Worm (Caenorhabditis elegans) whole organism, young adult: ENCODE results near the gene Y44A6D.5.
A peak's percentile ranks its signal among the peaks of the same experiment; 100 is the strongest.

Source experiments
- B0019.2 ChIP-seq: fragments of 200-800 bp; sonication (Bioruptor generic); conservative IDR thresholded peaks from 2 replicates; pipeline ENCODE4 v1.3.6; 2022; ENCODE audit warnings: missing genetic modification reagents, missing genetic modification characterization, missing compliant biosample characterization
- B0336.3 ChIP-seq: fragments of 200-800 bp; sonication (Bioruptor generic); IDR thresholded peaks from 2 replicates; pipeline ENCODE4 v1.3.6; 2022; ENCODE audit warnings: missing genetic modification characterization, missing compliant biosample characterization
- F10E7.11 ChIP-seq: sonication (generic microtip); optimal IDR thresholded peaks from 2 replicates; lab custom pipeline; 2017; ENCODE audit warnings: mild to moderate bottlenecking, missing genetic modification characterization, moderate library complexity, missing compliant biosample characterization
- F33H1.4 ChIP-seq: fragments of 200-800 bp; sonication (Bioruptor generic); IDR thresholded peaks from 2 replicates; pipeline ENCODE4 v1.3.6; 2022; ENCODE audit warnings: missing genetic modification reagents, missing genetic modification characterization, missing compliant biosample characterization
- K11D2.4 ChIP-seq: fragments of 200-800 bp; sonication (Bioruptor generic); IDR thresholded peaks from 2 replicates; pipeline ENCODE4 v1.3.6; 2022; ENCODE audit warnings: missing genetic modification reagents, missing genetic modification characterization, missing compliant biosample characterization
- K12H6.12 ChIP-seq: fragments of 200-800 bp; sonication (Bioruptor generic); optimal IDR thresholded peaks from 2 replicates; lab custom pipeline; 2018; ENCODE audit warnings: mild to moderate bottlenecking, missing genetic modification characterization, missing compliant biosample characterization
- T07F8.4 ChIP-seq: sonication (generic microtip); optimal IDR thresholded peaks from 2 replicates; lab custom pipeline; 2016; ENCODE audit warnings: mild to moderate bottlenecking, missing genetic modification characterization, moderate library complexity, missing compliant biosample characterization
- Y53G8AR.9 ChIP-seq: fragments of 200-800 bp; sonication (Bioruptor generic); conservative IDR thresholded peaks from 2 replicates; pipeline ENCODE4 v1.3.6; 2022; ENCODE audit warnings: missing genetic modification reagents, missing genetic modification characterization, missing compliant biosample characterization
- Y56A3A.18 ChIP-seq: fragments of 200-800 bp; sonication (Bioruptor generic); IDR thresholded peaks from 2 replicates; pipeline ENCODE4 v1.3.6; 2022; ENCODE audit warnings: missing genetic modification reagents, missing genetic modification characterization, missing compliant biosample characterization
- Y79H2A.3 ChIP-seq: fragments of 200-800 bp; sonication (Bioruptor generic); conservative IDR thresholded peaks from 2 replicates; pipeline ENCODE4 v1.3.6; 2022; ENCODE audit warnings: missing genetic modification reagents, missing genetic modification characterization, missing compliant biosample characterization
- aptf-2 ChIP-seq: fragments of 200-800 bp; sonication (Bioruptor generic); conservative IDR thresholded peaks from 2 replicates; pipeline ENCODE4 v1.3.6; 2022; ENCODE audit warnings: missing genetic modification reagents, missing genetic modification characterization, missing compliant biosample characterization
- athp-1 ChIP-seq: sonication (generic microtip); optimal IDR thresholded peaks from 2 replicates; lab custom pipeline; 2017; ENCODE audit warnings: mild to moderate bottlenecking, missing genetic modification characterization, missing compliant biosample characterization
- attf-5 ChIP-seq: fragments of 200-800 bp; sonication (Bioruptor generic); optimal IDR thresholded peaks from 2 replicates; lab custom pipeline; 2018; ENCODE audit warnings: mild to moderate bottlenecking, missing genetic modification characterization, missing compliant biosample characterization
- cebp-1 ChIP-seq, 2 experiments: fragments of 200-800 bp in 1 of 2; sonication (Bioruptor generic) in 1 of 2; sonication (generic microtip) in 1 of 2; IDR thresholded peaks in 1 of 2; optimal IDR thresholded peaks in 1 of 2; 2 replicates each; pipeline versions ENCODE4 v1.3.6 to Lab custom; 2017 to 2022; ENCODE audit warnings: missing compliant biosample characterization in 2 of 2, missing genetic modification characterization in 2 of 2, mild to moderate bottlenecking in 1 of 2, missing genetic modification reagents in 1 of 2, moderate library complexity in 1 of 2
- cebp-2 ChIP-seq: fragments of 200-800 bp; sonication (Bioruptor generic); IDR thresholded peaks from 2 replicates; pipeline ENCODE4 v1.3.6; 2022; ENCODE audit warnings: missing genetic modification characterization, missing compliant biosample characterization
- ceh-100 ChIP-seq: fragments of 200-800 bp; sonication (Bioruptor generic); IDR thresholded peaks from 2 replicates; pipeline ENCODE4 v1.3.6; 2022; ENCODE audit warnings: missing genetic modification reagents, missing genetic modification characterization, missing compliant biosample characterization
- ceh-27 ChIP-seq: fragments of 200-800 bp; sonication (Bioruptor generic); optimal IDR thresholded peaks from 2 replicates; lab custom pipeline; 2018; ENCODE audit warnings: mild to moderate bottlenecking, missing genetic modification characterization, moderate library complexity, missing compliant biosample characterization
- ceh-58 ChIP-seq: fragments of 200-800 bp; sonication (Bioruptor generic); IDR thresholded peaks from 2 replicates; pipeline ENCODE4 v1.3.6; 2022; ENCODE audit warnings: missing genetic modification characterization, missing compliant biosample characterization
- ceh-91 ChIP-seq: fragments of 200-800 bp; sonication (Bioruptor generic); IDR thresholded peaks from 2 replicates; pipeline ENCODE4 v1.3.6; 2022; ENCODE audit warnings: missing genetic modification reagents, missing genetic modification characterization, missing compliant biosample characterization
- dpff-1 ChIP-seq: sonication (generic microtip); optimal IDR thresholded peaks from 2 replicates; lab custom pipeline; 2017; ENCODE audit warnings: mild to moderate bottlenecking, missing genetic modification characterization, missing compliant biosample characterization
- egrh-3 ChIP-seq: fragments of 200-800 bp; sonication (Bioruptor generic); IDR thresholded peaks from 2 replicates; pipeline ENCODE4 v1.3.6; 2022; ENCODE audit warnings: missing genetic modification reagents, missing genetic modification characterization, missing compliant biosample characterization
- hmg-1.2 ChIP-seq: fragments of 200-800 bp; sonication (Bioruptor generic); IDR thresholded peaks from 2 replicates; pipeline ENCODE4 v1.3.6; 2022; ENCODE audit warnings: missing genetic modification reagents, missing genetic modification characterization, missing compliant biosample characterization
- hmg-20 ChIP-seq: fragments of 200-800 bp; sonication (Bioruptor generic); IDR thresholded peaks from 2 replicates; pipeline ENCODE4 v1.3.6; 2022; ENCODE audit warnings: missing genetic modification reagents, missing genetic modification characterization, missing compliant biosample characterization
- hsf-1 ChIP-seq: fragments of 200-800 bp; sonication (Bioruptor generic); IDR thresholded peaks from 2 replicates; pipeline ENCODE4 v1.3.6; 2022; ENCODE audit warnings: missing genetic modification reagents, missing genetic modification characterization, missing compliant biosample characterization
- let-526 ChIP-seq: fragments of 200-800 bp; sonication (Bioruptor generic); IDR thresholded peaks from 2 replicates; pipeline ENCODE4 v1.3.6; 2022; ENCODE audit warnings: missing genetic modification reagents, missing genetic modification characterization, missing compliant biosample characterization
- lin-26 ChIP-seq: fragments of 200-800 bp; sonication (Bioruptor generic); IDR thresholded peaks from 2 replicates; pipeline ENCODE4 v1.3.6; 2022; ENCODE audit warnings: missing genetic modification reagents, missing genetic modification characterization, missing compliant biosample characterization
- lin-40 ChIP-seq: sonication (generic microtip); optimal IDR thresholded peaks from 2 replicates; lab custom pipeline; 2016; ENCODE audit warnings: missing genetic modification characterization, mild to moderate bottlenecking, missing compliant biosample characterization, missing genotype, missing genetic modification reagents
- lir-1 ChIP-seq: fragments of 200-800 bp; sonication (Bioruptor generic); conservative IDR thresholded peaks from 2 replicates; pipeline ENCODE4 v1.3.6; 2022; ENCODE audit warnings: missing genetic modification reagents, missing genetic modification characterization, missing compliant biosample characterization
- madf-10 ChIP-seq: sonication (generic microtip); optimal IDR thresholded peaks from 2 replicates; lab custom pipeline; 2016; ENCODE audit warnings: mild to moderate bottlenecking, missing genetic modification characterization, missing compliant biosample characterization
- madf-8 ChIP-seq: fragments of 200-800 bp; sonication (Bioruptor generic); conservative IDR thresholded peaks from 2 replicates; pipeline ENCODE4 v1.3.6; 2022; ENCODE audit warnings: missing genetic modification reagents, missing genetic modification characterization, missing compliant biosample characterization
- mcd-1 ChIP-seq: fragments of 200-800 bp; sonication (Bioruptor generic); IDR thresholded peaks from 2 replicates; pipeline ENCODE4 v1.3.6; 2022; ENCODE audit warnings: missing genetic modification reagents, missing genetic modification characterization, missing compliant biosample characterization
- nhr-27 ChIP-seq: fragments of 200-800 bp; sonication (Bioruptor generic); optimal IDR thresholded peaks from 2 replicates; lab custom pipeline; 2018; ENCODE audit warnings: mild to moderate bottlenecking, missing genetic modification characterization, moderate library complexity, missing compliant biosample characterization
- nhr-90 ChIP-seq: sonication (generic microtip); optimal IDR thresholded peaks from 2 replicates; lab custom pipeline; 2016; ENCODE audit warnings: missing genotype, mild to moderate bottlenecking, missing genetic modification characterization, missing compliant biosample characterization
- rec-8 ChIP-seq, 2 experiments: sonication (generic microtip); optimal IDR thresholded peaks; 2 replicates each; lab custom pipeline; 2016; ENCODE audit warnings: mild to moderate bottlenecking in 2 of 2, missing genetic modification characterization in 2 of 2, missing genetic modification reagents in 2 of 2, missing genotype in 2 of 2, missing biosample characterization in 1 of 2, missing compliant biosample characterization in 1 of 2, moderate library complexity in 1 of 2
- sea-2 ChIP-seq: fragments of 200-800 bp; sonication (Bioruptor generic); IDR thresholded peaks from 2 replicates; pipeline ENCODE4 v1.3.6; 2022; ENCODE audit warnings: missing genetic modification characterization, missing compliant biosample characterization
- snpc-4 ChIP-seq, 5 experiments: fragments of 150-350 bp in 1 of 5; sonication (generic microtip) in 4 of 5; optimal IDR thresholded peaks; 2 replicates each; lab custom pipeline; 2014 to 2018; ENCODE audit warnings: missing genetic modification characterization in 5 of 5, missing biosample characterization in 3 of 5, antibody characterized with exemption in 2 of 5, mild to moderate bottlenecking in 2 of 5, missing compliant biosample characterization in 2 of 5, missing genotype in 2 of 5, moderate library complexity in 2 of 5, missing genetic modification reagents in 1 of 5
- sptf-2 ChIP-seq: fragments of 200-800 bp; sonication (Bioruptor generic); optimal IDR thresholded peaks from 2 replicates; lab custom pipeline; 2018; ENCODE audit warnings: mild to moderate bottlenecking, missing genetic modification characterization, missing compliant biosample characterization
- tlf-1 ChIP-seq: fragments of 200-800 bp; sonication (Bioruptor generic); optimal IDR thresholded peaks from 2 replicates; lab custom pipeline; 2018; ENCODE audit warnings: mild to moderate bottlenecking, missing genetic modification characterization, missing compliant biosample characterization
- xnd-1 ChIP-seq: sonication (generic microtip); optimal IDR thresholded peaks from 2 replicates; lab custom pipeline; 2016; ENCODE audit warnings: missing genotype, missing genetic modification reagents, missing genetic modification characterization, missing compliant biosample characterization
- zfh-2 ChIP-seq: fragments of 200-800 bp; sonication (Bioruptor generic); conservative IDR thresholded peaks from 2 replicates; pipeline ENCODE4 v1.3.6; 2022; ENCODE audit warnings: missing genetic modification reagents, missing genetic modification characterization, missing compliant biosample characterization
- ztf-22 ChIP-seq: fragments of 200-800 bp; sonication (Bioruptor generic); optimal IDR thresholded peaks from 2 replicates; lab custom pipeline; 2018; ENCODE audit warnings: mild to moderate bottlenecking, missing genetic modification characterization, moderate library complexity, missing compliant biosample characterization
- ztf-25 ChIP-seq: fragments of 200-800 bp; sonication (Bioruptor generic); IDR thresholded peaks from 2 replicates; pipeline ENCODE4 v1.3.6; 2022; ENCODE audit warnings: missing genetic modification reagents, missing genetic modification characterization, missing compliant biosample characterization
- ztf-26 ChIP-seq: sonication (generic microtip); optimal IDR thresholded peaks from 2 replicates; lab custom pipeline; 2017; ENCODE audit warnings: missing genetic modification characterization, missing compliant biosample characterization
- ztf-3 ChIP-seq: fragments of 200-800 bp; sonication (Bioruptor generic); optimal IDR thresholded peaks from 2 replicates; lab custom pipeline; 2018; ENCODE audit warnings: mild to moderate bottlenecking, missing genetic modification characterization, missing compliant biosample characterization
- ztf-6 ChIP-seq: fragments of 200-800 bp; sonication (Bioruptor generic); IDR thresholded peaks from 2 replicates; pipeline ENCODE4 v1.3.6; 2022; ENCODE audit warnings: missing genetic modification reagents, missing genetic modification characterization, missing compliant biosample characterization

Y44A6D.5 gene

ce11 chrV:20778257-20778697 is 24.5 kb downstream of the Y44A6D.5 start (continued):
- TF ChIP-seq zfh-2 (GFP tag; lab: Robert Waterston, UW) (no peak; the same call in 1 of the 2 replicates), K12H6.12 (tag; lab: Kevin White, UChicago) (peak; percentile 96), hmg-1.2 (peak; percentile 94), let-526 (GFP tag; lab: Robert Waterston, UW) (peak; percentile 87), madf-8 (GFP tag; lab: Robert Waterston, UW) (no peak), Y56A3A.18 (GFP tag; lab: Robert Waterston, UW) (peak; percentile 64; the same call in 1 of the 2 replicates), rec-8 (tag; optimal IDR thresholded peaks at IDR 0.05; lab: Kevin White, UChicago) (no peak), nhr-27 (tag; lab: Kevin White, UChicago) (no peak), tlf-1 (peak; percentile 79)

DNA sequence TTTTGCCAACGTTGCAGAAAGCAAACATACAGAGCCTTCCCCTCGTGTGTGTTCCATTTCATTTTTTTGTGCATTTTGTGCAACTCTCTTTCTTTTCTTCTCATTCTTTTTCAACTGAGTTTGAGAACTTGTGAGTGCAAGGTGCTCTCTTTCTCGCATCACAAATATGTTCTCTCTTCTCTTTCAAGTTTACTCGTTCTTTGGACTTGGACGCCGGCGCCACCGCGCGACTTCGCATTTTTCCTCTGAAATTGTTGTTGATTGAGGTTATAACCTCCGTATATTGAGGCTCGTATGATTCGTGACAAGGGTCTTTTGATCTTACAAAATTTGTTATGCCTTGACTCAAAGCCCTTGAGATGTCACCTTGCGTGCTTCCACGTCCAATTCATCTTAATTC is 26.0 kb downstream of the Y44A6D.5 start:
- no peak for TF ChIP-seq xnd-1 (tag; lab: Kevin White, UChicago)
- no peak for TF ChIP-seq ztf-6 (GFP tag; lab: Robert Waterston, UW)
- no peak for TF ChIP-seq dpff-1 (tag; lab: Kevin White, UChicago)
- 0 out of 2 replicates have a peak, but pooled peaks have one; percentile 23 for TF ChIP-seq lin-26 (GFP tag; lab: Robert Waterston, UW)
- no peak for TF ChIP-seq B0019.2 (GFP tag; lab: Robert Waterston, UW)
- TF ChIP-seq mcd-1 (GFP tag; lab: Robert Waterston, UW): 0 out of 2 replicates have a peak, but pooled peaks have one; percentile 29
- TF ChIP-seq Y79H2A.3: no peak
- TF ChIP-seq sptf-2 (GFP tag; lab: Kevin White, UChicago): no peak
- no peak for TF ChIP-seq ceh-58 (GFP tag; lab: Robert Waterston, UW)
- no peak for TF ChIP-seq aptf-2 (GFP tag; lab: Robert Waterston, UW)
- no peak for TF ChIP-seq T07F8.4
- peak; percentile 10 for TF ChIP-seq attf-5 (GFP tag; lab: Kevin White, UChicago)
- no peak for TF ChIP-seq ztf-26
- TF ChIP-seq Y53G8AR.9 (GFP tag; lab: Robert Waterston, UW): peak; percentile 70; the same call in 1 of the 2 replicates
- no peak for TF ChIP-seq ztf-25
- TF ChIP-seq cebp-1 (GFP tag; IDR thresholded peaks at IDR 0.05; lab: Robert Waterston, UW): 0 out of 2 replicates have a peak, but pooled peaks have one; percentile 14
- peak; percentile 75 for TF ChIP-seq cebp-1 (tag; optimal IDR thresholded peaks at IDR 0.05; lab: Kevin White, UChicago)
- TF ChIP-seq ceh-100: no peak
- TF ChIP-seq cebp-2 (GFP tag; lab: Robert Waterston, UW): no peak
- peak; percentile 81 for TF ChIP-seq ceh-27
- TF ChIP-seq lir-1 (GFP tag; lab: Robert Waterston, UW): no peak
- no peak for TF ChIP-seq sea-2 (GFP tag; lab: Robert Waterston, UW)
- TF ChIP-seq nhr-90: peak; percentile 17
- TF ChIP-seq F33H1.4 (GFP tag; lab: Robert Waterston, UW): no peak
- TF ChIP-seq K11D2.4 (GFP tag; lab: Robert Waterston, UW): peak; percentile 61; the same call in 1 of the 2 replicates
- no peak for TF ChIP-seq F10E7.11 (tag; lab: Kevin White, UChicago)
- peak; percentile 99 for TF ChIP-seq madf-10 (tag; lab: Kevin White, UChicago)
- peak; percentile 21 for TF ChIP-seq K12H6.12 (tag; lab: Kevin White, UChicago)
- no peak for TF ChIP-seq snpc-4 (GFP tag; optimal IDR thresholded peaks at IDR 0.05; lab: Kevin White, UChicago)
- TF ChIP-seq snpc-4 (tag; optimal IDR thresholded peaks at IDR 0.05; lab: Kevin White, UChicago): peak in 1 of 4 experiments; percentile 4
- TF ChIP-seq hsf-1: no peak
- 0 out of 2 replicates have a peak, but pooled peaks have one; percentile 33 for TF ChIP-seq B0336.3 (GFP tag; lab: Robert Waterston, UW)
- TF ChIP-seq hmg-1.2: peak; percentile 55
- TF ChIP-seq hmg-20 (GFP tag; lab: Robert Waterston, UW): no peak
- TF ChIP-seq ztf-3: no peak
- no peak for TF ChIP-seq madf-8 (GFP tag; lab: Robert Waterston, UW)
- no peak for TF ChIP-seq ceh-91 (GFP tag; lab: Robert Waterston, UW)
- peak; percentile 15 for TF ChIP-seq ztf-22
- TF ChIP-seq athp-1 (tag; lab: Kevin White, UChicago): no peak
- TF ChIP-seq lin-40 (tag; lab: Kevin White, UChicago): peak; percentile 58
- no peak for TF ChIP-seq egrh-3
